Worm (Caenorhabditis elegans) whole organism, L2 larva: ENCODE results near the gene vit-5.

ENCODE experiments used
- C34F6.9 ChIP-seq: fragments of 150-350 bp; optimal IDR thresholded peaks from 2 replicates; lab custom pipeline; 2014; ENCODE audit warnings: missing biosample characterization, missing genetic modification characterization
- R02D3.7 ChIP-seq: fragments of 150-350 bp; optimal IDR thresholded peaks from 2 replicates; lab custom pipeline; 2014; ENCODE audit warnings: missing biosample characterization, missing genetic modification characterization
- ZK546.5 ChIP-seq: sonication (generic microtip); optimal IDR thresholded peaks from 2 replicates; lab custom pipeline; 2017; ENCODE audit warnings: missing biosample characterization, missing genetic modification characterization
- alr-1 ChIP-seq: fragments of 150-350 bp; optimal IDR thresholded peaks from 2 replicates; lab custom pipeline; 2014; ENCODE audit warnings: missing biosample characterization, missing genetic modification characterization
- aly-2 ChIP-seq: fragments of 150-350 bp; optimal IDR thresholded peaks from 2 replicates; lab custom pipeline; 2014; ENCODE audit warnings: missing biosample characterization, missing genetic modification characterization
- ama-1 ChIP-seq: fragments of 150-350 bp; optimal IDR thresholded peaks from 2 replicates; lab custom pipeline; 2018; ENCODE audit warnings: inconsistent platforms
- blmp-1 ChIP-seq: sonication (generic microtip); optimal IDR thresholded peaks from 2 replicates; lab custom pipeline; 2017; ENCODE audit warnings: missing genetic modification characterization, mild to moderate bottlenecking, missing compliant biosample characterization, antibody characterized with exemption, moderate library complexity; ENCODE audit not compliant: insufficient read depth
- ceh-16 ChIP-seq: fragments of 150-350 bp; optimal IDR thresholded peaks from 2 replicates; lab custom pipeline; 2014; ENCODE audit warnings: missing biosample characterization, missing genetic modification characterization
- dmd-4 ChIP-seq: sonication (generic microtip); optimal IDR thresholded peaks from 2 replicates; lab custom pipeline; 2017; ENCODE audit warnings: missing biosample characterization, missing genetic modification characterization
- egl-27 ChIP-seq: sonication (generic microtip); optimal IDR thresholded peaks from 3 replicates; lab custom pipeline; 2017; ENCODE audit warnings: missing biosample characterization, missing genetic modification reagents, missing genetic modification characterization
- elt-1 ChIP-seq: fragments of 150-350 bp; optimal IDR thresholded peaks from 2 replicates; lab custom pipeline; 2014; ENCODE audit warnings: missing biosample characterization, missing genetic modification characterization
- gmeb-1 ChIP-seq: fragments of 150-350 bp; optimal IDR thresholded peaks from 2 replicates; lab custom pipeline; 2014; ENCODE audit warnings: missing biosample characterization, missing genetic modification characterization
- lin-11 ChIP-seq: fragments of 150-350 bp; sonication (generic microtip); optimal IDR thresholded peaks from 2 replicates; lab custom pipeline; 2014; ENCODE audit warnings: missing biosample characterization, missing genetic modification characterization, inconsistent platforms, mixed read lengths
- lin-13 ChIP-seq: fragments of 150-350 bp; optimal IDR thresholded peaks from 2 replicates; lab custom pipeline; 2014; ENCODE audit warnings: missing biosample characterization, missing genetic modification reagents, missing genetic modification characterization
- lsy-2 ChIP-seq, 2 experiments: fragments of 150-350 bp in 1 of 2; sonication (generic microtip) in 1 of 2; optimal IDR thresholded peaks; 2 replicates each; lab custom pipeline; 2014 to 2017; ENCODE audit warnings: missing biosample characterization in 2 of 2, missing genetic modification characterization in 2 of 2
- mab-5 ChIP-seq: fragments of 150-350 bp; optimal IDR thresholded peaks from 2 replicates; lab custom pipeline; 2014; ENCODE audit warnings: missing biosample characterization, missing genetic modification characterization
- mbf-1 ChIP-seq: sonication (generic microtip); optimal IDR thresholded peaks from 2 replicates; lab custom pipeline; 2017; ENCODE audit warnings: missing biosample characterization, missing genetic modification characterization
- mdl-1 ChIP-seq, 2 experiments: fragments of 150-350 bp in 1 of 2; sonication (generic microtip) in 1 of 2; optimal IDR thresholded peaks; 2 replicates each; lab custom pipeline; 2017; ENCODE audit warnings: missing biosample characterization in 2 of 2, missing genetic modification characterization in 2 of 2
- nhr-10 ChIP-seq: sonication (generic microtip); optimal IDR thresholded peaks from 2 replicates; lab custom pipeline; 2017; ENCODE audit warnings: missing biosample characterization, missing genetic modification characterization
- nhr-11 ChIP-seq: fragments of 150-350 bp; optimal IDR thresholded peaks from 2 replicates; lab custom pipeline; 2014; ENCODE audit warnings: missing biosample characterization, missing genetic modification characterization
- nhr-129 ChIP-seq: fragments of 150-350 bp; optimal IDR thresholded peaks from 2 replicates; lab custom pipeline; 2014; ENCODE audit warnings: missing biosample characterization, missing genetic modification characterization
- nhr-23 ChIP-seq: fragments of 150-350 bp; optimal IDR thresholded peaks from 2 replicates; lab custom pipeline; 2014; ENCODE audit warnings: missing biosample characterization, missing genetic modification reagents, missing genetic modification characterization
- nhr-237 ChIP-seq: fragments of 150-350 bp; optimal IDR thresholded peaks from 2 replicates; lab custom pipeline; 2014; ENCODE audit warnings: missing biosample characterization, missing genetic modification characterization
- nhr-6 ChIP-seq: fragments of 150-350 bp; optimal IDR thresholded peaks from 2 replicates; lab custom pipeline; 2014; ENCODE audit warnings: missing biosample characterization, missing genetic modification characterization
- nhr-77 ChIP-seq: fragments of 150-350 bp; optimal IDR thresholded peaks from 2 replicates; lab custom pipeline; 2014; ENCODE audit warnings: missing biosample characterization, missing genetic modification characterization
- peb-1 ChIP-seq: fragments of 150-350 bp; optimal IDR thresholded peaks from 2 replicates; lab custom pipeline; 2014; ENCODE audit warnings: missing biosample characterization, missing genetic modification characterization
- sem-4 ChIP-seq: fragments of 150-350 bp; optimal IDR thresholded peaks from 2 replicates; lab custom pipeline; 2014; ENCODE audit warnings: missing biosample characterization, missing genetic modification reagents, missing genetic modification characterization
- skn-1 ChIP-seq: sonication (generic microtip); optimal IDR thresholded peaks from 2 replicates; lab custom pipeline; 2017; ENCODE audit warnings: missing biosample characterization, missing genetic modification characterization
- sma-3 ChIP-seq: sonication (generic microtip); optimal IDR thresholded peaks from 2 replicates; lab custom pipeline; 2016; ENCODE audit warnings: missing genetic modification reagents, missing genetic modification characterization, missing compliant biosample characterization
- sma-9 ChIP-seq, 2 experiments: fragments of 150-350 bp in 1 of 2; sonication (generic microtip) in 1 of 2; optimal IDR thresholded peaks; 2 replicates each; lab custom pipeline; 2014 to 2016; ENCODE audit warnings: missing genetic modification characterization in 2 of 2, mild to moderate bottlenecking in 1 of 2, missing biosample characterization in 1 of 2, missing compliant biosample characterization in 1 of 2, missing genetic modification reagents in 1 of 2, moderate library complexity in 1 of 2
- snpc-4 ChIP-seq: fragments of 150-350 bp; optimal IDR thresholded peaks from 2 replicates; lab custom pipeline; 2014; ENCODE audit warnings: missing biosample characterization, missing genetic modification characterization
- unc-39 ChIP-seq: fragments of 150-350 bp; optimal IDR thresholded peaks from 2 replicates; lab custom pipeline; 2014; ENCODE audit warnings: missing biosample characterization, missing genetic modification characterization
- unc-55 ChIP-seq: fragments of 150-350 bp; sonication (generic microtip); optimal IDR thresholded peaks from 3 replicates; lab custom pipeline; 2014; ENCODE audit warnings: missing biosample characterization, missing genetic modification reagents, missing genetic modification characterization
- zag-1 ChIP-seq: fragments of 150-350 bp; optimal IDR thresholded peaks from 2 replicates; lab custom pipeline; 2014; ENCODE audit warnings: missing biosample characterization, missing genetic modification characterization
- ztf-1 ChIP-seq: fragments of 200-800 bp; sonication (Bioruptor generic); conservative IDR thresholded peaks from 2 replicates; pipeline ENCODE4 v1.3.6; 2022; ENCODE audit warnings: missing genetic modification characterization, missing compliant biosample characterization
- ztf-11 ChIP-seq: sonication (generic microtip); optimal IDR thresholded peaks from 2 replicates; lab custom pipeline; 2017; ENCODE audit warnings: missing biosample characterization, missing genetic modification characterization
- ztf-4 ChIP-seq: fragments of 150-350 bp; optimal IDR thresholded peaks from 2 replicates; lab custom pipeline; 2014; ENCODE audit warnings: missing biosample characterization, missing genetic modification characterization

The vit-5 gene

ce11 chrX:3430020-3430419, 26.7 kb downstream of the vit-5 start, which contains the start of gene ZK813.4:
Gene ZK813.4 (minus strand): TSS chrX:3430120.
- TF ChIP-seq unc-55 (GFP tag; lab: Kevin White, UChicago) (no peak), mab-5 (tag; lab: Kevin White, UChicago) (no peak), zag-1 (no peak), R02D3.7 (tag; lab: Kevin White, UChicago) (no peak), nhr-129 (no peak), snpc-4 (no peak), mbf-1 (tag; lab: Kevin White, UChicago) (no peak), lin-11 (tag; lab: Kevin White, UChicago) (no peak), lin-13 (GFP tag; lab: Kevin White, UChicago) (no peak), ztf-11 (tag; lab: Kevin White, UChicago) (no peak), nhr-237 (tag; lab: Kevin White, UChicago) (no peak), sem-4 (tag; lab: Kevin White, UChicago) (no peak), nhr-10 (tag; lab: Kevin White, UChicago) (no peak), ztf-1 (GFP tag; lab: Robert Waterston, UW) (no peak), C34F6.9 (tag; lab: Kevin White, UChicago) (no peak), nhr-77 (tag; lab: Kevin White, UChicago) (no peak), gmeb-1 (tag; lab: Kevin White, UChicago) (no peak), skn-1 (no peak), ZK546.5 (tag; lab: Kevin White, UChicago) (no peak)

- TF ChIP-seq ztf-4 (no peak), sem-4 (tag; lab: Kevin White, UChicago) (no peak), sma-3 (GFP tag; lab: Kevin White, UChicago) (no peak), ZK546.5 (tag; lab: Kevin White, UChicago) (no peak), ceh-16 (tag; lab: Kevin White, UChicago) (no peak), nhr-11 (no peak), sma-9 (GFP tag; optimal IDR thresholded peaks at IDR 0.05; lab: Kevin White, UChicago) (no peak), sma-9 (tag; optimal IDR thresholded peaks at IDR 0.05; lab: Kevin White, UChicago) (no peak), unc-39 (tag; lab: Kevin White, UChicago) (no peak), lsy-2 (tag; optimal IDR thresholded peaks at IDR 0.05; lab: Kevin White, UChicago) (no peak), skn-1 (no peak)
Observed at ce11 chrX:3439823-3440222, 36.6 kb downstream of the vit-5 start.

- TF ChIP-seq snpc-4 (no peak), ama-1 (lab: Kevin White, UChicago) (no peak), nhr-6 (tag; lab: Kevin White, UChicago) (no peak), mab-5 (tag; lab: Kevin White, UChicago) (no peak), gmeb-1 (tag; lab: Kevin White, UChicago) (no peak), ceh-16 (tag; lab: Kevin White, UChicago) (no peak), nhr-23 (tag; lab: Kevin White, UChicago) (no peak), alr-1 (tag; lab: Kevin White, UChicago) (no peak), blmp-1 (tag; lab: Kevin White, UChicago) (no peak), C34F6.9 (tag; lab: Kevin White, UChicago) (no peak), elt-1 (tag; lab: Kevin White, UChicago) (no peak), peb-1 (tag; lab: Kevin White, UChicago) (no peak), mdl-1 (tag; optimal IDR thresholded peaks at IDR 0.05; lab: Kevin White, UChicago) (no peak), aly-2 (tag; lab: Kevin White, UChicago) (no peak), dmd-4 (tag; lab: Kevin White, UChicago) (no peak), sma-9 (GFP tag; optimal IDR thresholded peaks at IDR 0.05; lab: Kevin White, UChicago) (no peak), sma-9 (tag; optimal IDR thresholded peaks at IDR 0.05; lab: Kevin White, UChicago) (no peak)
- TF ChIP-seq, all 48 proteins: peak for 0
Observed at ce11 chrX:3440308-3440707, 37.0 kb downstream of the vit-5 start.

- TF ChIP-seq nhr-10 (tag; lab: Kevin White, UChicago): no peak
- no peak for TF ChIP-seq ztf-11 (tag; lab: Kevin White, UChicago)
- TF ChIP-seq lin-13 (GFP tag; lab: Kevin White, UChicago): no peak
- no peak for TF ChIP-seq alr-1 (tag; lab: Kevin White, UChicago)
- TF ChIP-seq egl-27 (tag; lab: Kevin White, UChicago): no peak
- no peak for TF ChIP-seq sma-9 (GFP tag; optimal IDR thresholded peaks at IDR 0.05; lab: Kevin White, UChicago)
- TF ChIP-seq sma-9 (tag; optimal IDR thresholded peaks at IDR 0.05; lab: Kevin White, UChicago): no peak
- no peak for TF ChIP-seq zag-1
- no peak for TF ChIP-seq ceh-16 (tag; lab: Kevin White, UChicago)
- no peak for TF ChIP-seq nhr-129
Observed at ce11 chrX:3441539-3441938, 38.3 kb downstream of the vit-5 start, which contains the start of gene ZK813.3. Gene ZK813.3 (plus strand): TSS chrX:3441839.
